Worm (Caenorhabditis elegans): ENCODE results near the gene tyr-2.

The tyr-2 gene

DNA sequence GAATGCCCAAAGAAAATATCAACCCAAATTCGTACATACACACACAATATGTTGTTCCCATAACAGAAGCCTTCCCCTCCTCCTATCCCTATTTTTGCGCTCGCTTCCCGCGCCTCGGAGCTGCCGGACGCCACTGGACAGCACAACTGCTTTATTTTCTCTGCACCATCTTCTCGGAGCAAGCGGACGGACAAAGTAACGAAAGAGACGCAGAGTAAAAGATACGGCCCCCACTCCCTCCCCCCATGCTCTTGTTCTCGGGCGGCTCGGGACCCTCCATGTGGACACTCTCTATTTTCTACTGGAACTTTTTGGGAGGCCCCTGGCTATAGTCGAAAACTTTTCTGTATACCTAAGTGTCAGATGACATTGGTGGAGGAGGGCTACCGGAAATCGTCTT lies 46.2 kb upstream of the tyr-2 start (continued):
- no peak for TF ChIP-seq mes-4 (tag; optimal IDR thresholded peaks at IDR 0.05)
- peak; percentile 40; the same call in 1 of the 2 replicates for TF ChIP-seq hmg-1.2 (GFP tag; IDR thresholded peaks at IDR 0.05)
- no peak for TF ChIP-seq F10E7.11 (tag; optimal IDR thresholded peaks at IDR 0.05)
- no peak for TF ChIP-seq him-1 (tag; optimal IDR thresholded peaks at IDR 0.05)
- no peak for TF ChIP-seq cebp-1 (GFP tag; IDR thresholded peaks at IDR 0.05)
- peak; percentile 5 for TF ChIP-seq cebp-1 (tag; optimal IDR thresholded peaks at IDR 0.05)
- TF ChIP-seq lin-35 (GFP tag; optimal IDR thresholded peaks at IDR 0.05), result no peak
- no peak for TF ChIP-seq ztf-22 (GFP tag; optimal IDR thresholded peaks at IDR 0.05)
- no peak for TF ChIP-seq attf-5 (GFP tag; optimal IDR thresholded peaks at IDR 0.05)
- TF ChIP-seq let-526 (GFP tag; IDR thresholded peaks at IDR 0.05), result 0 out of 2 replicates have a peak, but pooled peaks have one; percentile 10
- no peak for TF ChIP-seq T07F8.4 (tag; optimal IDR thresholded peaks at IDR 0.05)
- TF ChIP-seq F49E8.2 (tag; optimal IDR thresholded peaks at IDR 0.05; ENCODE audit: insufficient read depth), result no peak
- no peak for TF ChIP-seq D2030.7 (GFP tag; IDR thresholded peaks at IDR 0.05)
- TF ChIP-seq egl-44 (GFP tag; IDR thresholded peaks at IDR 0.05), result 0 out of 2 replicates have a peak, but pooled peaks have one; percentile 22

- TF ChIP-seq unc-130 (GFP tag; optimal IDR thresholded peaks at IDR 0.05), result no peak
- no peak for TF ChIP-seq ceh-58 (GFP tag; IDR thresholded peaks at IDR 0.05)
- no peak for TF ChIP-seq cebp-2 (GFP tag; IDR thresholded peaks at IDR 0.05)
- no peak for TF ChIP-seq F10E7.11 (tag; optimal IDR thresholded peaks at IDR 0.05)
- no peak for TF ChIP-seq ztf-18 (tag; optimal IDR thresholded peaks at IDR 0.05)
- no peak for TF ChIP-seq athp-1 (tag; optimal IDR thresholded peaks at IDR 0.05)
- TF ChIP-seq K11D2.4 (GFP tag; IDR thresholded peaks at IDR 0.05), result no peak
- TF ChIP-seq snpc-4 (GFP tag; optimal IDR thresholded peaks at IDR 0.05), result no peak
- no peak for TF ChIP-seq snpc-4 (tag; optimal IDR thresholded peaks at IDR 0.05)
- no peak for TF ChIP-seq ceh-27 (GFP tag; optimal IDR thresholded peaks at IDR 0.05)
- no peak for TF ChIP-seq attf-3 (GFP tag; conservative IDR thresholded peaks at IDR 0.05)
- no peak for TF ChIP-seq F57C9.4 (tag; optimal IDR thresholded peaks at IDR 0.05)
- no peak for TF ChIP-seq xnd-1 (tag; optimal IDR thresholded peaks at IDR 0.05)
- TF ChIP-seq nfya-1 (tag; optimal IDR thresholded peaks at IDR 0.05; ENCODE audit: borderline replicate concordance, insufficient read depth), result no peak
- no peak for TF ChIP-seq egl-18 (GFP tag; IDR thresholded peaks at IDR 0.05)
- no peak for TF ChIP-seq ztf-25 (GFP tag; IDR thresholded peaks at IDR 0.05)
Observed at ce11 chrIII:13701691-13702090, 42.3 kb upstream of the tyr-2 start, which contains the start of gene lit-1. Gene lit-1, plus strand, starts transcription at chrIII:13701991.

DNA sequence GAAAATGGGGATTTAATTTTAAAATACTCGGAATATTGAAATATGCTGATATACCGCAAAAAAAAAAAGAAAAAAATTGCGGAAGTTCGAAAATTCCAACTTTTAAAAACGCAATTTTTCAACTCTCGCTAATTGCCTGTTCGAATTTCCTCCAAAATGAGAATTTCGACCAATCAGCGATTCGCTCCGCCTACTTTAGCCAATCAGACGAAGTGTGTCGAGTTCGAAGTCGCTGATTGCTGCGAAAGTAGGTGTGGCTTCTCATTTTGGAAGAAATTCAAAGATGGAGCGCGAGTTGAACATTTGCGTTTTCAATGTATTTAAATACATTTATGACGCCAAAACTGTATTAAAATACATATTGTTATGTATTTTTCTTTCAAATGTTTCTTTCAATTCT lies 35.6 kb upstream of the tyr-2 start:
- peak; percentile 31; the same call in 1 of the 2 replicates for TF ChIP-seq nfyb-1 (GFP tag; IDR thresholded peaks at IDR 0.05)
- no peak for TF ChIP-seq let-526 (GFP tag; IDR thresholded peaks at IDR 0.05)
- TF ChIP-seq egl-18 (GFP tag; IDR thresholded peaks at IDR 0.05), result no peak

DNA sequence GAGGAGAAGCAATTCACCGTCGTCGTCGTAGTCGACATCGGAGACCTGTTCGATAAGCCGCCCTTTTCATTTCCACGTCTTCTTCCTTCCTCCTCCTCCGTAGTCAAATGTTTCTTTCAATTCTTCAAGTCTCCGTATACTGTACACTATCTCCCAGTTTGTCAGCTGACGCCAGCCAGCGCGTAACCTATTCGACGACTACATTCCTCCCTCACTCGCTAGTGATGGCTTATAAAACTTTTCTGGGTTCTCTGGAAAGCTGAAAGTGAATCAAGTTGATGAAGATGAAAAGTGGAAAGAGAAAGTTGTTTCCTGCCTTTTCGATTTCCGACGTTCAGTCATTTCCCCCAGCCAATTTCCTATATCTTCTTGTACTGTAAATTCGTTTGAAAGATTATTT lies 34.9 kb upstream of the tyr-2 start:
- peak; percentile 8 for TF ChIP-seq ztf-26 (tag; optimal IDR thresholded peaks at IDR 0.05)
- TF ChIP-seq madf-10 (tag; optimal IDR thresholded peaks at IDR 0.05), result no peak

DNA sequence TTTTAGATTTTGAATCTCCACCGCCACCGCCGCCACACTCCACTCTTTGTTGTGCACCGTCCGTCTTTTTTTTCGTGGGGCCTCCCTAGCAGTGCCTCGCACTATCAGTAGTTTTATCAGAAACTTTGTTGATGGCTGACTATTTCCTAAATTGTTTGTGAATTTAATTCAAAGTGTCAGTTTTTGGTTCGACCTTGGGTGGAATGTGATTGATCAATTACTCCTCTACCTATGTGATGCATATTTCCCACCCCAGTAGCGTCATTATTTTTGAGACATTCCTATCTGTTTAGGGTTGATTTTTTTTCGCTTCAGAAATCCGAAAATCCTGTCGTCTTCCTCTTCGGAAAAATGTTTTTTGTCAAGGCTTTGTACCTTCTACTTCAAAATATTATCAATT lies 33.4 kb upstream of the tyr-2 start:
- no peak for TF ChIP-seq nfya-2 (GFP tag; IDR thresholded peaks at IDR 0.05)
- no peak for TF ChIP-seq mxl-1 (tag; optimal IDR thresholded peaks at IDR 0.05)
- TF ChIP-seq sptf-2 (GFP tag; optimal IDR thresholded peaks at IDR 0.05), result no peak
- TF ChIP-seq madf-8 (GFP tag; conservative IDR thresholded peaks at IDR 0.05), result no peak
- TF ChIP-seq attf-5 (GFP tag; optimal IDR thresholded peaks at IDR 0.05), result no peak
- no peak for TF ChIP-seq lsy-27 (tag; optimal IDR thresholded peaks at IDR 0.05; ENCODE audit: borderline replicate concordance, insufficient read depth)
- TF ChIP-seq athp-1 (tag; optimal IDR thresholded peaks at IDR 0.05), result no peak
- no peak for TF ChIP-seq Y79H2A.3 (GFP tag; conservative IDR thresholded peaks at IDR 0.05)
- no peak for TF ChIP-seq F22D6.2 (tag; optimal IDR thresholded peaks at IDR 0.05)
- TF ChIP-seq rec-8 (tag; optimal IDR thresholded peaks at IDR 0.05), result no peak
- no peak for TF ChIP-seq Y53F4B.3 (GFP tag; IDR thresholded peaks at IDR 0.05)
- TF ChIP-seq aptf-2 (GFP tag; conservative IDR thresholded peaks at IDR 0.05), result no peak
- TF ChIP-seq Y53G8AR.9 (GFP tag; conservative IDR thresholded peaks at IDR 0.05), result no peak
- TF ChIP-seq B0019.2 (GFP tag; conservative IDR thresholded peaks at IDR 0.05), result no peak

Data from whole organism, young adult.